Worm (Caenorhabditis elegans) whole organism, late embryonic: ENCODE results near the gene epg-7.

Source experiments
- ceh-2 ChIP-seq: sonication (generic microtip); optimal IDR thresholded peaks from 2 replicates; lab custom pipeline; 2016; ENCODE audit warnings: missing genotype, missing genetic modification characterization, missing compliant biosample characterization
- mec-3 ChIP-seq: sonication (generic microtip); optimal IDR thresholded peaks from 2 replicates; lab custom pipeline; 2016; ENCODE audit warnings: borderline replicate concordance, missing genetic modification characterization, missing compliant biosample characterization
- pros-1 ChIP-seq: fragments of 150-350 bp; optimal IDR thresholded peaks from 2 replicates; lab custom pipeline; 2014; ENCODE audit warnings: missing biosample characterization, missing genetic modification reagents, missing genetic modification characterization

DNA sequence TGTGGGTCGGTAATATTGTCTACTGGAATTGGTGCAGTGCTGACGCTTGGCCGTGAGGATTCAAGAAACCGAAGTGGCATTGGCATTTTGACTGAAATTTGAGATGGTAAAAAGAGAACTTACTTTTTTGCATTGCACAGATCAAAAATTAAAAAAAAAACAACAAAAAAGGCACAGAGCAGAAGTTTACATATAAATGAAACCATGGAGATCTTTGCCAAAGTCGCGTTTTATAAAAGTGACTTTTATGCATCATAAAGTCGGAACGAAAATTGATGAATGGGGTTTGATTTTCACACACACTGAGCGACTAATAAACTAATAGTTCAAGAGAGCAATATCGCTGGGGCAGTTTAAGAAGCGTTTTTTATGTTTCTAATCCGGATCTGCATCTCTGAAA, 12.2 kb upstream of the epg-7 start, which contains the start of gene T08A9.13:
- no peak for TF ChIP-seq mec-3 (tag; lab: Kevin White, UChicago)
- no peak for TF ChIP-seq ceh-2 (tag; lab: Kevin White, UChicago)
- no peak for TF ChIP-seq pros-1 (tag; lab: Kevin White, UChicago)
